Worm (Caenorhabditis elegans): ENCODE results near the gene R01H2.8.

ce11 chrIII:7100001-7100400 lies 31.1 kb downstream of the R01H2.8 start, which contains the start of gene ZK418.11:
- TF ChIP-seq pqm-1 (tag; optimal IDR thresholded peaks at IDR 0.05): no peak
- TF ChIP-seq aly-2 (tag; optimal IDR thresholded peaks at IDR 0.05): no peak

All from whole organism, L3 larva.